Worm (Caenorhabditis elegans) whole organism, L3 larva: Measurements from ENCODE around the gene T05A8.2.

Experiments used
- ama-1 ChIP-seq: fragments of 150-350 bp; optimal IDR thresholded peaks from 2 replicates; lab custom pipeline; 2018
- egl-27 ChIP-seq: sonication (generic microtip); optimal IDR thresholded peaks from 4 replicates; lab custom pipeline; 2017; ENCODE audit warnings: missing biosample characterization, missing genetic modification reagents, missing genetic modification characterization
- egl-5 ChIP-seq: fragments of 150-350 bp; optimal IDR thresholded peaks from 2 replicates; lab custom pipeline; 2017; ENCODE audit warnings: missing biosample characterization, missing genetic modification reagents, missing genetic modification characterization, inconsistent platforms
- lin-15B ChIP-seq: fragments of 150-350 bp; optimal IDR thresholded peaks from 2 replicates; lab custom pipeline; 2014; ENCODE audit warnings: missing biosample characterization, missing genetic modification characterization
- mml-1 ChIP-seq: fragments of 150-350 bp; sonication (generic microtip); optimal IDR thresholded peaks from 3 replicates; lab custom pipeline; 2014; ENCODE audit warnings: missing biosample characterization, missing genetic modification characterization
- nhr-11 ChIP-seq: fragments of 150-350 bp; optimal IDR thresholded peaks from 2 replicates; lab custom pipeline; 2014; ENCODE audit warnings: missing biosample characterization, missing genetic modification characterization
- nhr-23 ChIP-seq: fragments of 150-350 bp; optimal IDR thresholded peaks from 2 replicates; lab custom pipeline; 2014; ENCODE audit warnings: missing biosample characterization, missing genetic modification reagents, missing genetic modification characterization
- nhr-76 ChIP-seq: fragments of 150-350 bp; sonication (generic microtip); optimal IDR thresholded peaks from 5 replicates; lab custom pipeline; 2014; ENCODE audit warnings: missing biosample characterization, missing genetic modification characterization
- pqm-1 ChIP-seq: fragments of 150-350 bp; optimal IDR thresholded peaks from 2 replicates; lab custom pipeline; 2017; ENCODE audit warnings: missing biosample characterization, missing genetic modification characterization, inconsistent platforms
- tbx-2 ChIP-seq: sonication (generic microtip); optimal IDR thresholded peaks from 2 replicates; lab custom pipeline; 2016; ENCODE audit warnings: mild to moderate bottlenecking, missing genetic modification characterization, missing compliant biosample characterization
- ztf-4 ChIP-seq: fragments of 150-350 bp; optimal IDR thresholded peaks from 2 replicates; lab custom pipeline; 2014; ENCODE audit warnings: missing biosample characterization, missing genetic modification characterization

DNA sequence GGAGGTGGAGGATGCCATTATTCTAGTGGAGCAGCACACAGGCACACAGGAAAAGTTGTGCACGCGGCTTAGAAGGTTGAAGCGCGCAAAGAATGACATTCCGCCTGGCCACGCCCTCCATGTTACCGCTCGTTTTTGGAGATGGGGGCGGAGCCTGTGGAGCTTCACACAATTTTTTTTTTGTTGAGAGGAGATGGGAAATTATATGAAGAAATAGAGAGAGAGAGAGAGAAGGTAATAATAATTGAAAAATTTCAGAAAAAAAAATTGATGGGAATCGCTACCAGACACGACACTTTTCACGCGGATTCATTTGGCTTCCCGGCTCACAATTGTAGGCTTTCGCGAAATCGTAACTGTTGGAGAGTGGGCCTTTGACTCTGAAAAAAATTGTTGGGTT, 6.5 kb upstream of the T05A8.2 start, which contains the start of gene T05A8.3:
- no peak for TF ChIP-seq nhr-11 (tag; lab: Kevin White, UChicago)
- no peak for TF ChIP-seq egl-27
- no peak for TF ChIP-seq ztf-4 (tag; lab: Kevin White, UChicago)
- no peak for TF ChIP-seq nhr-76 (tag; lab: Kevin White, UChicago)
- no peak for TF ChIP-seq ama-1 (lab: Kevin White, UChicago)
- no peak for TF ChIP-seq nhr-23 (tag; lab: Kevin White, UChicago)
- TF ChIP-seq egl-5 (tag; lab: Kevin White, UChicago) = no peak
- TF ChIP-seq tbx-2 = no peak
- no peak for TF ChIP-seq mml-1 (tag; lab: Kevin White, UChicago)
- no peak for TF ChIP-seq lin-15B (tag; lab: Kevin White, UChicago)
- TF ChIP-seq pqm-1 = no peak
